Fruit fly (Drosophila melanogaster) whole organism, embryonic: ENCODE results near the gene shv.

Experiments
- Adf1 ChIP-seq: fragments of 200-800 bp; sonication (Bioruptor generic); IDR thresholded peaks from 2 replicates; pipeline ENCODE4 v1.3.6; 2022; ENCODE audit warnings: missing biosample characterization, missing genetic modification characterization
- Atf3 ChIP-seq: fragments of 200-800 bp; sonication (Bioruptor generic); optimal IDR thresholded peaks from 3 replicates; lab custom pipeline; 2016; ENCODE audit warnings: missing biosample characterization, missing genetic modification characterization
- CG10209 ChIP-seq: fragments of 200-800 bp; sonication (Bioruptor generic); optimal IDR thresholded peaks from 3 replicates; lab custom pipeline; 2017; ENCODE audit warnings: missing biosample characterization, mild to moderate bottlenecking, missing genetic modification characterization, missing genetic modification reagents
- CG10654 ChIP-seq: fragments of 200-800 bp; sonication (Bioruptor generic); optimal IDR thresholded peaks from 2 replicates; lab custom pipeline; 2016; ENCODE audit warnings: missing biosample characterization, missing genetic modification characterization
- CG10979 ChIP-seq: fragments of 200-800 bp; sonication (Bioruptor generic); optimal IDR thresholded peaks from 2 replicates; lab custom pipeline; 2018; ENCODE audit warnings: missing biosample characterization, mild to moderate bottlenecking, missing genetic modification characterization, moderate library complexity
- CG11696 ChIP-seq: fragments of 200-800 bp; sonication (Bioruptor generic); IDR thresholded peaks from 2 replicates; pipeline ENCODE4 v1.3.6; 2022; ENCODE audit warnings: missing biosample characterization, missing genetic modification characterization
- CG12659 ChIP-seq: fragments of 200-800 bp; sonication (Bioruptor generic); optimal IDR thresholded peaks from 3 replicates; lab custom pipeline; 2017; ENCODE audit warnings: mild to moderate bottlenecking, missing biosample characterization, missing genetic modification reagents, missing genetic modification characterization
- CG13123 ChIP-seq: fragments of 200-800 bp; sonication (Bioruptor generic); optimal IDR thresholded peaks from 2 replicates; lab custom pipeline; 2016; ENCODE audit warnings: missing biosample characterization, missing genetic modification characterization
- CG13287 ChIP-seq: fragments of 200-800 bp; sonication (Bioruptor generic); IDR thresholded peaks from 2 replicates; pipeline ENCODE4 v1.3.6; 2022; ENCODE audit warnings: missing biosample characterization, missing genetic modification characterization; ENCODE audit not compliant: partially characterized antibody
- CG13296 ChIP-seq: fragments of 200-800 bp; sonication (Bioruptor generic); optimal IDR thresholded peaks from 3 replicates; lab custom pipeline; 2018; ENCODE audit warnings: missing biosample characterization, mild to moderate bottlenecking, missing genetic modification characterization
- CG13624 ChIP-seq: fragments of 200-800 bp; sonication (Bioruptor generic); optimal IDR thresholded peaks from 2 replicates; lab custom pipeline; 2016; ENCODE audit warnings: missing biosample characterization, missing genetic modification characterization
- CG14014 ChIP-seq: fragments of 200-800 bp; sonication (Bioruptor generic); IDR thresholded peaks from 2 replicates; pipeline ENCODE4 v1.3.6; 2022; ENCODE audit warnings: missing biosample characterization, missing genetic modification characterization
- CG15011 ChIP-seq: fragments of 200-800 bp; sonication (Bioruptor generic); optimal IDR thresholded peaks from 3 replicates; lab custom pipeline; 2018; ENCODE audit warnings: missing biosample characterization, mild to moderate bottlenecking, missing genetic modification characterization
- CG15514 ChIP-seq: fragments of 200-800 bp; sonication (Bioruptor generic); optimal IDR thresholded peaks from 3 replicates; lab custom pipeline; 2017; ENCODE audit warnings: missing biosample characterization, missing genetic modification characterization, mild to moderate bottlenecking, moderate library complexity, missing genetic modification reagents
- CG15601 ChIP-seq: fragments of 200-800 bp; sonication (Bioruptor generic); optimal IDR thresholded peaks from 3 replicates; lab custom pipeline; 2019; ENCODE audit warnings: missing biosample characterization, mild to moderate bottlenecking, missing genetic modification characterization, moderate library complexity
- CG15696 ChIP-seq: fragments of 200-800 bp; sonication (Bioruptor generic); optimal IDR thresholded peaks from 2 replicates; lab custom pipeline; 2019; ENCODE audit warnings: missing biosample characterization, mild to moderate bottlenecking, missing genetic modification characterization, moderate library complexity
- CG17328 ChIP-seq: fragments of 200-800 bp; sonication (Bioruptor generic); IDR thresholded peaks from 2 replicates; pipeline ENCODE4 v1.3.6; 2022; ENCODE audit warnings: missing biosample characterization, missing genetic modification characterization
- CG17912 ChIP-seq: fragments of 200-800 bp; sonication (Bioruptor generic); optimal IDR thresholded peaks from 2 replicates; lab custom pipeline; 2018; ENCODE audit warnings: missing biosample characterization, mild to moderate bottlenecking, missing genetic modification characterization
- CG2712 ChIP-seq: fragments of 200-800 bp; optimal IDR thresholded peaks from 3 replicates; lab custom pipeline; 2019; ENCODE audit warnings: missing biosample characterization, mild to moderate bottlenecking, missing genetic modification characterization, moderate library complexity
- CG33557 ChIP-seq: fragments of 200-800 bp; sonication (Bioruptor generic); optimal IDR thresholded peaks from 2 replicates; lab custom pipeline; 2019; ENCODE audit warnings: missing biosample characterization, mild to moderate bottlenecking, missing genetic modification characterization, moderate library complexity
- CHES-1-like ChIP-seq: fragments of 200-800 bp; sonication (Bioruptor generic); optimal IDR thresholded peaks from 2 replicates; lab custom pipeline; 2016; ENCODE audit warnings: missing biosample characterization, missing genetic modification characterization
- Ets97D ChIP-seq: fragments of 200-800 bp; sonication (Bioruptor generic); optimal IDR thresholded peaks from 3 replicates; lab custom pipeline; 2016; ENCODE audit warnings: missing biosample characterization, missing genetic modification characterization
- Fer1 ChIP-seq: fragments of 200-800 bp; sonication (Bioruptor generic); optimal IDR thresholded peaks from 2 replicates; lab custom pipeline; 2017; ENCODE audit warnings: missing biosample characterization, mild to moderate bottlenecking, missing genetic modification characterization
- HLH3B ChIP-seq: fragments of 200-800 bp; sonication (Bioruptor generic); IDR thresholded peaks from 2 replicates; pipeline ENCODE4 v1.3.6; 2022; ENCODE audit warnings: missing biosample characterization, missing genetic modification characterization
- NK7.1 ChIP-seq: fragments of 200-800 bp; sonication (Bioruptor generic); optimal IDR thresholded peaks from 3 replicates; lab custom pipeline; 2016; ENCODE audit warnings: missing biosample characterization, missing genetic modification characterization
- Opbp ChIP-seq: fragments of 200-800 bp; sonication (Bioruptor generic); IDR thresholded peaks from 3 replicates; pipeline ENCODE4 v1.3.6; 2022; ENCODE audit warnings: missing biosample characterization, missing genetic modification characterization; ENCODE audit not compliant: partially characterized antibody
- Pdp1 ChIP-seq, 2 experiments: fragments of 200-800 bp; sonication (Bioruptor generic); optimal IDR thresholded peaks; 3 replicates each; lab custom pipeline; 2016; ENCODE audit warnings: missing biosample characterization in 2 of 2, missing genetic modification characterization in 2 of 2, mild to moderate bottlenecking in 1 of 2, moderate library complexity in 1 of 2
- Trl ChIP-seq, 3 experiments: fragments of >200 bp in 2 of 3; fragments of 200-800 bp in 1 of 3; sonication (Bioruptor generic) in 1 of 3; optimal IDR thresholded peaks; 2 replicates in 1 of 3; 3 replicates in 2 of 3; lab custom pipeline; 2016 to 2017; ENCODE audit warnings: missing biosample characterization in 1 of 3, missing genetic modification characterization in 1 of 3
- Usf ChIP-seq: fragments of 200-800 bp; sonication (Bioruptor generic); optimal IDR thresholded peaks from 2 replicates; lab custom pipeline; 2017; ENCODE audit warnings: missing genotype, missing biosample characterization, missing genetic modification characterization
- Vsx1 ChIP-seq: fragments of 200-800 bp; sonication (Bioruptor generic); optimal IDR thresholded peaks from 2 replicates; lab custom pipeline; 2017; ENCODE audit warnings: missing biosample characterization, mild to moderate bottlenecking, missing genetic modification characterization, missing genetic modification reagents
- amos ChIP-seq: fragments of 200-800 bp; sonication (Bioruptor generic); IDR thresholded peaks from 2 replicates; pipeline ENCODE4 v1.3.6; 2022; ENCODE audit warnings: missing biosample characterization, missing genetic modification characterization; ENCODE audit not compliant: partially characterized antibody
- crol ChIP-seq: fragments of 200-800 bp; sonication (Bioruptor generic); IDR thresholded peaks from 2 replicates; pipeline ENCODE4 v1.3.6; 2022; ENCODE audit warnings: missing biosample characterization, missing genetic modification characterization
- da ChIP-seq: fragments of 200-800 bp; sonication (Bioruptor generic); optimal IDR thresholded peaks from 2 replicates; lab custom pipeline; 2016; ENCODE audit warnings: missing biosample characterization, missing genetic modification characterization
- disco-r ChIP-seq: fragments of 200-800 bp; sonication (Bioruptor generic); optimal IDR thresholded peaks from 2 replicates; lab custom pipeline; 2016; ENCODE audit warnings: missing biosample characterization, missing genetic modification characterization
- dmrt11E ChIP-seq: fragments of 200-800 bp; sonication (Bioruptor generic); optimal IDR thresholded peaks from 3 replicates; lab custom pipeline; 2018; ENCODE audit warnings: missing biosample characterization, mild to moderate bottlenecking, missing genetic modification characterization, moderate library complexity
- dmrt99B ChIP-seq: fragments of 200-800 bp; sonication (Bioruptor generic); optimal IDR thresholded peaks from 2 replicates; lab custom pipeline; 2018; ENCODE audit warnings: missing biosample characterization, mild to moderate bottlenecking, missing genetic modification characterization, moderate library complexity
- gce ChIP-seq: fragments of 200-800 bp; sonication (Bioruptor generic); IDR thresholded peaks from 3 replicates; pipeline ENCODE4 v1.3.6; 2022; ENCODE audit warnings: missing biosample characterization, missing genetic modification characterization
- grau ChIP-seq: fragments of 200-800 bp; optimal IDR thresholded peaks from 3 replicates; lab custom pipeline; 2019; ENCODE audit warnings: missing biosample characterization, mild to moderate bottlenecking, missing genetic modification characterization, moderate library complexity
- gro ChIP-seq: fragments of 200-800 bp; sonication (Bioruptor generic); optimal IDR thresholded peaks from 2 replicates; lab custom pipeline; 2016; ENCODE audit warnings: missing biosample characterization, missing genetic modification characterization
- kah ChIP-seq: fragments of 200-800 bp; sonication (Bioruptor generic); optimal IDR thresholded peaks from 2 replicates; lab custom pipeline; 2018; ENCODE audit warnings: missing biosample characterization, mild to moderate bottlenecking, missing genetic modification characterization
- kni ChIP-seq: fragments of 200-800 bp; sonication (Bioruptor generic); optimal IDR thresholded peaks from 3 replicates; lab custom pipeline; 2017; ENCODE audit warnings: mild to moderate bottlenecking, missing biosample characterization, missing genetic modification reagents, missing genetic modification characterization
- lab ChIP-seq: fragments of 200-800 bp; sonication (Bioruptor generic); optimal IDR thresholded peaks from 3 replicates; lab custom pipeline; 2017; ENCODE audit warnings: missing biosample characterization, missing genetic modification characterization, mild to moderate bottlenecking, moderate library complexity, missing genetic modification reagents
- psq ChIP-seq: fragments of 200-800 bp; sonication (Bioruptor generic); optimal IDR thresholded peaks from 2 replicates; lab custom pipeline; 2017; ENCODE audit warnings: missing biosample characterization, missing genetic modification characterization
- schlank ChIP-seq: fragments of 200-800 bp; sonication (Bioruptor generic); optimal IDR thresholded peaks from 2 replicates; lab custom pipeline; 2018; ENCODE audit warnings: missing biosample characterization, mild to moderate bottlenecking, missing genetic modification characterization
- so ChIP-seq: fragments of 200-800 bp; sonication (Bioruptor generic); IDR thresholded peaks from 3 replicates; pipeline ENCODE4 v1.3.6; 2022; ENCODE audit warnings: missing biosample characterization, missing genetic modification characterization
- stc ChIP-seq: fragments of 200-800 bp; sonication (Bioruptor generic); IDR thresholded peaks from 2 replicates; pipeline ENCODE4 v1.3.6; 2022; ENCODE audit warnings: missing biosample characterization, missing genetic modification characterization
- wek ChIP-seq: fragments of 200-800 bp; sonication (Bioruptor generic); optimal IDR thresholded peaks from 3 replicates; lab custom pipeline; 2018; ENCODE audit warnings: missing biosample characterization, mild to moderate bottlenecking, missing genetic modification characterization, moderate library complexity

shv gene

dm6 chr2L:430820-431628, 21.9 kb upstream of the shv start, which contains the start of gene ex (continued):
- no peak for TF ChIP-seq Usf
- peak; percentile 67; the same call in 1 of the 2 replicates for TF ChIP-seq CG14014 (GFP tag; lab: Robert Waterston, UW)
- no peak for TF ChIP-seq CG10979 (tag; lab: Kevin White, UChicago)
- TF ChIP-seq Adf1, result no peak; the same call in 1 of the 2 replicates
- TF ChIP-seq gro (GFP tag; lab: Kevin White, UChicago), result no peak
- peak; percentile 24; the same call in 1 of the 2 replicates for TF ChIP-seq amos (GFP tag; lab: Robert Waterston, UW)
- TF ChIP-seq CG13624 (GFP tag; lab: Kevin White, UChicago), result peak; percentile 14
- TF ChIP-seq gce, result peak; percentile 58; the same call in 1 of the 3 replicates
- TF ChIP-seq CHES-1-like (GFP tag; lab: Kevin White, UChicago), result peak; percentile 43
- peak in 1 of 2 experiments; percentile 23 for TF ChIP-seq Pdp1 (GFP tag; optimal IDR thresholded peaks at IDR 0.05; lab: Kevin White, UChicago)
- no peak for TF ChIP-seq Atf3
- TF ChIP-seq CG15514, result peak; percentile 57
- TF ChIP-seq Vsx1 (GFP tag; lab: Kevin White, UChicago), result peak; percentile 62
- TF ChIP-seq dmrt99B (tag; lab: Kevin White, UChicago), result peak; percentile 33
- TF ChIP-seq Fer1 (GFP tag; lab: Kevin White, UChicago), result peak; percentile 82
- peak; percentile 67 for TF ChIP-seq CG15696 (tag; lab: Kevin White, UChicago)
- TF ChIP-seq CG15601 (tag; lab: Kevin White, UChicago), result peak; percentile 78
- TF ChIP-seq CG13287 (GFP tag; lab: Robert Waterston, UW), result peak; percentile 24; the same call in 1 of the 2 replicates
- TF ChIP-seq psq (GFP tag; lab: Kevin White, UChicago), result peak; percentile 76
- peak; percentile 76 for TF ChIP-seq kni
- TF ChIP-seq CG10209, result peak; percentile 56
- peak; percentile 50 for TF ChIP-seq CG2712 (tag; lab: Kevin White, UChicago)
- peak; percentile 9 for TF ChIP-seq CG10654 (GFP tag; lab: Kevin White, UChicago)
- no peak for TF ChIP-seq disco-r (GFP tag; lab: Kevin White, UChicago)
- TF ChIP-seq CG11696 (GFP tag; lab: Robert Waterston, UW), result peak; percentile 17; the same call in 1 of the 2 replicates
- peak; percentile 31 for TF ChIP-seq CG15011 (GFP tag; lab: Kevin White, UChicago)
- peak; percentile 38 for TF ChIP-seq grau (tag; lab: Kevin White, UChicago)
- 0 out of 2 replicates have a peak, but pooled peaks have one; percentile 21 for TF ChIP-seq crol (GFP tag; lab: Robert Waterston, UW)
- peak; percentile 49; the same call in 1 of the 2 replicates for TF ChIP-seq HLH3B (GFP tag; lab: Robert Waterston, UW)
- TF ChIP-seq NK7.1 (GFP tag; lab: Kevin White, UChicago), result peak; percentile 13
- no peak for TF ChIP-seq Ets97D (GFP tag; lab: Kevin White, UChicago)
- peak; percentile 89 for TF ChIP-seq CG13296 (GFP tag; lab: Kevin White, UChicago)
- TF ChIP-seq CG33557 (GFP tag; lab: Kevin White, UChicago), result peak; percentile 62
- no peak for TF ChIP-seq da
- peak; percentile 66; the same call in 1 of the 2 replicates for TF ChIP-seq stc (GFP tag; lab: Robert Waterston, UW)
- peak; percentile 36 for TF ChIP-seq CG13123 (GFP tag; lab: Kevin White, UChicago)
- TF ChIP-seq Opbp (GFP tag; lab: Robert Waterston, UW), result 0 out of 3 replicates have a peak, but pooled peaks have one; percentile 33
- TF ChIP-seq CG17912, result peak; percentile 71
- peak; percentile 50 to 56 for TF ChIP-seq Trl (optimal IDR thresholded peaks at IDR 0.05; lab: Kevin White, UChicago)
- peak; percentile 23 for TF ChIP-seq Trl (GFP tag; optimal IDR thresholded peaks at IDR 0.05; lab: Kevin White, UChicago)
- TF ChIP-seq CG12659 (GFP tag; lab: Kevin White, UChicago), result peak; percentile 57
- peak; percentile 60 for TF ChIP-seq kah (GFP tag; lab: Kevin White, UChicago)
- TF ChIP-seq CG17328 (GFP tag; lab: Robert Waterston, UW), result no peak
- TF ChIP-seq schlank (tag; lab: Kevin White, UChicago), result peak; percentile 74
- peak; percentile 73; the same call in 2 of the 3 replicates for TF ChIP-seq so (GFP tag; lab: Robert Waterston, UW)
- peak; percentile 84 for TF ChIP-seq lab (GFP tag; lab: Kevin White, UChicago)
- TF ChIP-seq wek (GFP tag; lab: Kevin White, UChicago), result peak; percentile 87
- peak; percentile 41 for TF ChIP-seq dmrt11E (tag; lab: Kevin White, UChicago)
